Worm (Caenorhabditis elegans) whole organism, L4 larva: ENCODE results near the gene C16C8.8.

Source experiments
- R02D3.7 ChIP-seq: fragments of 150-350 bp; sonication (generic microtip); optimal IDR thresholded peaks from 3 replicates; lab custom pipeline; 2014; ENCODE audit warnings: missing biosample characterization, missing genetic modification characterization
- T20F7.1 ChIP-seq: fragments of 200-800 bp; sonication (Bioruptor generic); optimal IDR thresholded peaks from 2 replicates; lab custom pipeline; 2018; ENCODE audit warnings: mild to moderate bottlenecking, missing genetic modification characterization, missing compliant biosample characterization
- Y48G9A.11 ChIP-seq: fragments of 200-800 bp; sonication (Bioruptor generic); IDR thresholded peaks from 2 replicates; pipeline ENCODE4 v1.3.6; 2022; ENCODE audit warnings: missing genetic modification reagents, missing genetic modification characterization, missing compliant biosample characterization
- Y75B8A.6 ChIP-seq: fragments of 200-800 bp; sonication (Bioruptor generic); IDR thresholded peaks from 2 replicates; pipeline ENCODE4 v1.3.6; 2022; ENCODE audit warnings: missing genetic modification reagents, missing genetic modification characterization, missing compliant biosample characterization
- ZK546.5 ChIP-seq, 2 experiments: sonication (generic microtip); optimal IDR thresholded peaks; 2 replicates each; lab custom pipeline; 2017; ENCODE audit warnings: missing biosample characterization in 2 of 2, missing genetic modification characterization in 2 of 2
- attf-4 ChIP-seq: sonication (generic microtip); optimal IDR thresholded peaks from 3 replicates; lab custom pipeline; 2017; ENCODE audit warnings: missing biosample characterization, missing genetic modification characterization
- ceh-28 ChIP-seq: fragments of 150-350 bp; optimal IDR thresholded peaks from 2 replicates; lab custom pipeline; 2014; ENCODE audit warnings: missing biosample characterization, missing genetic modification reagents, missing genetic modification characterization
- ceh-82 ChIP-seq: sonication (generic microtip); optimal IDR thresholded peaks from 2 replicates; lab custom pipeline; 2017; ENCODE audit warnings: missing biosample characterization, missing genetic modification characterization
- cey-2 ChIP-seq: sonication (generic microtip); optimal IDR thresholded peaks from 3 replicates; lab custom pipeline; 2017; ENCODE audit warnings: missing genetic modification characterization, mild to moderate bottlenecking, missing compliant biosample characterization, antibody characterized with exemption, borderline replicate concordance; ENCODE audit not compliant: insufficient read depth
- duxl-1 ChIP-seq: sonication (generic microtip); optimal IDR thresholded peaks from 2 replicates; lab custom pipeline; 2016; ENCODE audit warnings: mild to moderate bottlenecking, missing genetic modification characterization, moderate library complexity, missing compliant biosample characterization; ENCODE audit not compliant: poor library complexity
- egl-43 ChIP-seq: fragments of 200-800 bp; sonication (Bioruptor generic); IDR thresholded peaks from 2 replicates; pipeline ENCODE4 v1.3.6; 2022; ENCODE audit warnings: missing genetic modification reagents, missing genetic modification characterization, missing compliant biosample characterization
- hmg-1.1 ChIP-seq: fragments of 200-800 bp; sonication (Bioruptor generic); IDR thresholded peaks from 2 replicates; pipeline ENCODE4 v1.3.6; 2022; ENCODE audit warnings: missing genetic modification reagents, missing genetic modification characterization, missing compliant biosample characterization
- lir-3 ChIP-seq: sonication (generic microtip); optimal IDR thresholded peaks from 2 replicates; lab custom pipeline; 2016; ENCODE audit warnings: mild to moderate bottlenecking, missing genetic modification characterization, missing compliant biosample characterization
- lsy-2 ChIP-seq, 2 experiments: fragments of 150-350 bp in 1 of 2; sonication (generic microtip) in 1 of 2; optimal IDR thresholded peaks; 2 replicates each; lab custom pipeline; 2014 to 2017; ENCODE audit warnings: missing biosample characterization in 2 of 2, missing genetic modification characterization in 2 of 2
- mdl-1 ChIP-seq, 2 experiments: fragments of 150-350 bp in 1 of 2; sonication (generic microtip) in 1 of 2; optimal IDR thresholded peaks; 2 replicates each; lab custom pipeline; 2014 to 2017; ENCODE audit warnings: missing biosample characterization in 2 of 2, missing genetic modification characterization in 2 of 2
- mxl-2 ChIP-seq: fragments of 200-800 bp; sonication (Bioruptor generic); conservative IDR thresholded peaks from 2 replicates; pipeline ENCODE4 v1.3.6; 2022; ENCODE audit warnings: missing genetic modification reagents, missing genetic modification characterization, missing compliant biosample characterization
- nhr-10 ChIP-seq: fragments of 150-350 bp; optimal IDR thresholded peaks from 2 replicates; lab custom pipeline; 2014; ENCODE audit warnings: missing biosample characterization, missing genetic modification characterization
- nhr-25 ChIP-seq: sonication (generic microtip); optimal IDR thresholded peaks from 2 replicates; lab custom pipeline; 2017; ENCODE audit warnings: missing genetic modification characterization, mild to moderate bottlenecking, missing compliant biosample characterization, antibody characterized with exemption, moderate library complexity, borderline replicate concordance; ENCODE audit not compliant: insufficient read depth
- nhr-28 ChIP-seq: fragments of 150-350 bp; optimal IDR thresholded peaks from 2 replicates; lab custom pipeline; 2014; ENCODE audit warnings: missing biosample characterization, missing genetic modification characterization
- saeg-2 ChIP-seq: fragments of 200-800 bp; sonication (Bioruptor generic); IDR thresholded peaks from 2 replicates; pipeline ENCODE4 v1.3.6; 2022; ENCODE audit warnings: missing genetic modification reagents, missing genetic modification characterization, missing compliant biosample characterization
- set-16 ChIP-seq: fragments of 200-800 bp; sonication (Bioruptor generic); IDR thresholded peaks from 2 replicates; pipeline ENCODE4 v1.3.6; 2022; ENCODE audit warnings: missing genetic modification reagents, missing genetic modification characterization, missing compliant biosample characterization
- skn-1 ChIP-seq: fragments of 150-350 bp; optimal IDR thresholded peaks from 2 replicates; lab custom pipeline; 2014; ENCODE audit warnings: missing biosample characterization, missing genetic modification characterization
- tag-97 ChIP-seq: fragments of 200-800 bp; sonication (Bioruptor generic); IDR thresholded peaks from 2 replicates; pipeline ENCODE4 v1.3.6; 2022; ENCODE audit warnings: missing genetic modification characterization, missing compliant biosample characterization
- tra-1 ChIP-seq: fragments of 200-800 bp; sonication (Bioruptor generic); IDR thresholded peaks from 2 replicates; pipeline ENCODE4 v1.3.6; 2022; ENCODE audit warnings: missing genetic modification reagents, missing genetic modification characterization, missing compliant biosample characterization
- unc-39 ChIP-seq: sonication (generic microtip); optimal IDR thresholded peaks from 2 replicates; lab custom pipeline; 2017; ENCODE audit warnings: missing biosample characterization, missing genetic modification characterization
- vab-7 ChIP-seq: fragments of 200-800 bp; sonication (Bioruptor generic); IDR thresholded peaks from 2 replicates; pipeline ENCODE4 v1.3.6; 2022; ENCODE audit warnings: missing genetic modification reagents, missing genetic modification characterization, missing compliant biosample characterization
- zfp-2 ChIP-seq: sonication (generic microtip); optimal IDR thresholded peaks from 2 replicates; lab custom pipeline; 2016; ENCODE audit warnings: mild to moderate bottlenecking, missing genetic modification characterization, missing compliant biosample characterization
- zip-11 ChIP-seq: fragments of 200-800 bp; sonication (Bioruptor generic); IDR thresholded peaks from 2 replicates; pipeline ENCODE4 v1.3.6; 2022; ENCODE audit warnings: missing genetic modification characterization, missing compliant biosample characterization

C16C8.8 gene

ce11 chrII:3422938-3423337, 38.5 kb downstream of the C16C8.8 start:
- TF ChIP-seq tag-97 (no peak), mxl-2 (no peak), Y75B8A.6 (GFP tag; lab: Robert Waterston, UW) (no peak), duxl-1 (peak; percentile 80), nhr-25 (no peak), lsy-2 (tag; optimal IDR thresholded peaks at IDR 0.05; lab: Kevin White, UChicago) (no peak), cey-2 (tag; lab: Kevin White, UChicago) (no peak), attf-4 (tag; lab: Kevin White, UChicago) (no peak)

DNA sequence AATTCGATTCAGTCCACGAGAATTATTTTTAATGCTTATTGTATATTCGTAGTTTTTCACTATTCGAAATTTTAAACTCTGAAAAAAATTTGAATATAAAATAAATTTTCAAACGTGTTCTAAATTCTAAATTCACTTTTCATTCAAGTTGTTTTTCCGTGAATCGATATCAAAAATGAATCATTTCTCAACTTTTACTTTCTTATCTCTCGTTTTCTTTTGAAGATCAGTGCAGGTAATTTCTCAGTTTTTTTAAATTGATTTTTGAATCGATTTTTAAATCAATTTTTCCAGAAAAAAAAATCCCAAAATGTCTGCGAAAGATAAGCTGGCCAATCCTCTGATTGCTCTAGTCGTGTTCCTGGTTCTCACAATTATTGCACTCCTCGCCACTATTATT, 45.0 kb downstream of the C16C8.8 start, which contains the start of gene nep-6:
Gene nep-6 (plus strand): TSS at position 301 of the 400 bp plus-strand sequence.
- TF ChIP-seq saeg-2 (GFP tag; lab: Robert Waterston, UW) (no peak), tra-1 (no peak), ceh-82 (tag; lab: Kevin White, UChicago) (no peak), Y48G9A.11 (no peak), T20F7.1 (GFP tag; lab: Kevin White, UChicago) (no peak), zip-11 (GFP tag; lab: Robert Waterston, UW) (no peak), attf-4 (tag; lab: Kevin White, UChicago) (no peak), set-16 (GFP tag; lab: Robert Waterston, UW) (no peak), egl-43 (GFP tag; lab: Robert Waterston, UW) (no peak), hmg-1.1 (GFP tag; lab: Robert Waterston, UW) (no peak), vab-7 (no peak), nhr-10 (no peak), unc-39 (no peak), zfp-2 (tag; lab: Kevin White, UChicago) (no peak), lsy-2 (tag; optimal IDR thresholded peaks at IDR 0.05; lab: Kevin White, UChicago) (no peak), lir-3 (no peak), ceh-28 (tag; lab: Kevin White, UChicago) (no peak), nhr-28 (no peak), skn-1 (no peak)

DNA sequence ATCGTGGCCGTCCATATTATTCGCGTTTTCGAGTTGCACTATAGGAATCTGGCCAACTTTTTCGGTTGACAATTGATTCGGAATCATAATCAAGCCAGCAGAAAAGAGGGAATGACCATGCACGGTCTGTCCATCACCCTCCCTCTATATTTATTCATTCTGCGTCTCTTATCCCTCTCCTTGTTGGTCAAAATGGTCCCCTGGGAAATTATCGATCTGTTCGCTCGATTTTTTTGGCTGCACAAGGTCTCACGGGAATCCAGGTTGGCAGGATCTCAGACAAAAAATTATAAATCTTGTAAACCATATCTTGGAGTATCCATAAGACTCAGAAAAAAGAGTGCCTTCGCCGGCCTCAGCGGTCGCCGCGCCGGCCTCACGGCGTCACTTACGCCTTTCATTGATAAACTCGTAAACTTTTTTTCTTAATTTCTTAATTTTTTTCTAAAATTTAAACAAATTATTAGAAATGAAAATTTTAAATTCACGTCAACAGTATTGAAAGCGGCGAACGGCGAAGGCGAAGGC, 47.0 kb downstream of the C16C8.8 start, which contains the start of the genes F18A12.7 and F18A12.2:
Gene F18A12.7 (minus strand): TSS at position 101 of the 528 bp plus-strand sequence.
Gene F18A12.2 (plus strand): TSS at position 478 of the 528 bp plus-strand sequence.
- TF ChIP-seq ZK546.5 (tag; optimal IDR thresholded peaks at IDR 0.05; lab: Kevin White, UChicago) (no peak), mdl-1 (tag; optimal IDR thresholded peaks at IDR 0.05; lab: Kevin White, UChicago) (no peak), R02D3.7 (tag; lab: Kevin White, UChicago) (no peak), ceh-28 (tag; lab: Kevin White, UChicago) (no peak)
